Worm (Caenorhabditis elegans) whole organism, early embryonic: Measurements from ENCODE around the gene cyn-17.

Experiments used
- B0310.2 ChIP-seq: sonication (generic microtip); optimal IDR thresholded peaks from 2 replicates; lab custom pipeline; 2016; ENCODE audit warnings: mild to moderate bottlenecking, missing genetic modification characterization, missing compliant biosample characterization
- F13C5.2 ChIP-seq: sonication (generic microtip); optimal IDR thresholded peaks from 2 replicates; lab custom pipeline; 2017; ENCODE audit warnings: mild to moderate bottlenecking, missing genetic modification characterization, inconsistent platforms, missing compliant biosample characterization
- aly-1 ChIP-seq: sonication (generic microtip); optimal IDR thresholded peaks from 2 replicates; lab custom pipeline; 2016; ENCODE audit warnings: missing genetic modification characterization, missing compliant biosample characterization
- ama-1 ChIP-seq: fragments of 150-350 bp; optimal IDR thresholded peaks from 2 replicates; lab custom pipeline; 2014
- ceh-13 ChIP-seq: fragments of 200-800 bp; sonication (Bioruptor generic); optimal IDR thresholded peaks from 2 replicates; lab custom pipeline; 2018; ENCODE audit warnings: mild to moderate bottlenecking, missing genetic modification characterization, missing compliant biosample characterization
- ceh-36 ChIP-seq: sonication (generic microtip); optimal IDR thresholded peaks from 2 replicates; lab custom pipeline; 2016; ENCODE audit warnings: missing genetic modification characterization, inconsistent platforms, missing compliant biosample characterization
- ets-7 ChIP-seq: sonication (generic microtip); optimal IDR thresholded peaks from 2 replicates; lab custom pipeline; 2016; ENCODE audit warnings: missing genotype, missing genetic modification characterization, missing compliant biosample characterization
- flt-1 ChIP-seq: fragments of 200-800 bp; sonication (Bioruptor generic); IDR thresholded peaks from 2 replicates; pipeline ENCODE4 v1.3.6; 2022; ENCODE audit warnings: missing genetic modification characterization, missing compliant biosample characterization
- hmbx-1 ChIP-seq: sonication (generic microtip); optimal IDR thresholded peaks from 2 replicates; lab custom pipeline; 2016; ENCODE audit warnings: mild to moderate bottlenecking, missing genetic modification characterization, missing compliant biosample characterization
- hmg-4 ChIP-seq: fragments of 200-800 bp; sonication (Bioruptor generic); optimal IDR thresholded peaks from 2 replicates; lab custom pipeline; 2018; ENCODE audit warnings: mild to moderate bottlenecking, missing genetic modification characterization, missing compliant biosample characterization
- hnd-1 ChIP-seq: sonication (generic microtip); optimal IDR thresholded peaks from 2 replicates; lab custom pipeline; 2016; ENCODE audit warnings: missing genetic modification characterization, missing compliant biosample characterization
- pes-1 ChIP-seq: fragments of 200-800 bp; sonication (Bioruptor generic); IDR thresholded peaks from 2 replicates; pipeline ENCODE4 v1.3.6; 2022; ENCODE audit warnings: missing genetic modification reagents, missing genetic modification characterization, missing compliant biosample characterization
- scrt-1 ChIP-seq: fragments of 200-800 bp; sonication (Bioruptor generic); IDR thresholded peaks from 2 replicates; pipeline ENCODE4 v1.3.6; 2022; ENCODE audit warnings: missing genetic modification characterization, missing compliant biosample characterization
- sea-1 ChIP-seq: fragments of 200-800 bp; sonication (Bioruptor generic); conservative IDR thresholded peaks from 2 replicates; pipeline ENCODE4 v1.3.6; 2022; ENCODE audit warnings: missing genetic modification characterization, missing compliant biosample characterization
- tbx-11 ChIP-seq: fragments of 200-800 bp; sonication (Bioruptor generic); IDR thresholded peaks from 2 replicates; pipeline ENCODE4 v1.3.6; 2022; ENCODE audit warnings: missing genetic modification characterization, missing compliant biosample characterization
- tbx-37 ChIP-seq: fragments of 200-800 bp; sonication (Bioruptor generic); conservative IDR thresholded peaks from 2 replicates; pipeline ENCODE4 v1.3.6; 2022; ENCODE audit warnings: missing genetic modification reagents, missing genetic modification characterization, missing compliant biosample characterization
- tra-4 ChIP-seq: sonication (generic microtip); optimal IDR thresholded peaks from 2 replicates; lab custom pipeline; 2017; ENCODE audit warnings: missing genetic modification characterization, missing compliant biosample characterization

The cyn-17 gene

DNA sequence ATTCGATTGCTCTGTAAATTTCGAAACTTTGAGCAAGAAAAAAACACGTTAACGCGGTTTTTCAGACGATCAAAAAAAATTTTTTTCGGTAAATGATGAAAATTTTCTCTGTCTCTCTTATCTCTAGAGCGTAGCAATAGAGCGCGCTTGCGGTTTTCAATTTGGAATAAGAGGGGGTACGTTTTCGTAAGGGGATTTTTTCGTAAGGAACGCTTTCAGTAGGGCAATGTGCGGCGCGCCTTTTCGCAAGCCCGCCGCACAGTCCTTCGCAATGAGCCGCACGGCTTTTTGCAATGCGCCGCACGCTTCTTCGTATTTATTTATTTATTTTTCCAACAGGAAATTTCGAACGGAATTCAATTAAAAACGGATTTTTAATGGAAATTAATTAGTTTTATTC lies 22.5 kb upstream of the cyn-17 start, which contains the start of gene F44E7.4:
Gene F44E7.4, minus strand, starts transcription at position 13 of the 400 bp plus-strand sequence.
- TF ChIP-seq tbx-11 (peak; percentile 82), scrt-1 (GFP tag; lab: Robert Waterston, UW) (peak; percentile 82), pes-1 (peak; percentile 87), tbx-37 (GFP tag; lab: Robert Waterston, UW) (peak; percentile 73), sea-1 (GFP tag; lab: Robert Waterston, UW) (peak; percentile 84), flt-1 (GFP tag; lab: Robert Waterston, UW) (peak; percentile 77)

DNA sequence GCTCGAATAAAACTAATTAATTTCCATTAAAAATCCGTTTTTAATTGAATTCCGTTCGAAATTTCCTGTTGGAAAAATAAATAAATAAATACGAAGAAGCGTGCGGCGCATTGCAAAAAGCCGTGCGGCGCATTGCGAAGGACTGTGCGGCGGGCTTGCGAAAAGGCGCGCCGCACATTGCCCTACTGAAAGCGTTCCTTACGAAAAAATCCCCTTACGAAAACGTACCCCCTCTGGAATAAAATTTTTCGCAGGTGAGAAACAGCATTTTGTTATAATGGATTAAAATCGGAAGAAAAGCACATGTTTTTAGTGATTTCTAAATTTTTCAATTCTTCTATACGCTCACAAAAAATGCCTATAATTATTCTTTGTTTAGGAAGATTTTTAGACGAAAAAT lies 21.3 kb upstream of the cyn-17 start:
- peak; percentile 73 for TF ChIP-seq pes-1
- TF ChIP-seq sea-1 (GFP tag; lab: Robert Waterston, UW), result peak; percentile 61; the same call in 1 of the 2 replicates

DNA sequence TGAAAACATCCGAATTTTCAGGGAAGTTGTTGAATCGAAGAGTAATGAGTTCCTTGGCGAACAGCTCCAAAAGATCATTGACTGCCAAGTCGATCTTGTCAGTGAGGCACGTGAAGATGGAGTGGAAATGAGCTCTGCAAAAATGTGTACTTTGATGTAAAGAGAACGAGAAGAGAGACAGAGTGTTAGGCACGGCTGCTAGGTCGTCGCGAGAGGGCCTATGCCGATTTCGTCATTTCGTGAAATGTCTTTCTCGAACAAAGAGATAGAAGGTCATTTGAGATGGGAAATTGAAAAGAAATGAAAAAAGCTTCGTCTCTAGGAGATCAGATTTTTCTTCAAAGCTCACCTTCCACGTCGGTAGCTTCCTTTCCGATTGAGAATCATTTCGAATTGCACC lies 19.5 kb upstream of the cyn-17 start:
- TF ChIP-seq ama-1 (lab: Kevin White, UChicago) (no peak), F13C5.2 (tag; lab: Kevin White, UChicago) (no peak), pes-1 (no peak), tbx-37 (GFP tag; lab: Robert Waterston, UW) (no peak), hnd-1 (tag; lab: Kevin White, UChicago) (no peak), scrt-1 (GFP tag; lab: Robert Waterston, UW) (no peak), sea-1 (GFP tag; lab: Robert Waterston, UW) (no peak), ets-7 (no peak), tra-4 (tag; lab: Kevin White, UChicago) (no peak), hmg-4 (GFP tag; lab: Kevin White, UChicago) (no peak), B0310.2 (tag; lab: Kevin White, UChicago) (no peak), flt-1 (GFP tag; lab: Robert Waterston, UW) (no peak), hmbx-1 (tag; lab: Kevin White, UChicago) (no peak)

DNA sequence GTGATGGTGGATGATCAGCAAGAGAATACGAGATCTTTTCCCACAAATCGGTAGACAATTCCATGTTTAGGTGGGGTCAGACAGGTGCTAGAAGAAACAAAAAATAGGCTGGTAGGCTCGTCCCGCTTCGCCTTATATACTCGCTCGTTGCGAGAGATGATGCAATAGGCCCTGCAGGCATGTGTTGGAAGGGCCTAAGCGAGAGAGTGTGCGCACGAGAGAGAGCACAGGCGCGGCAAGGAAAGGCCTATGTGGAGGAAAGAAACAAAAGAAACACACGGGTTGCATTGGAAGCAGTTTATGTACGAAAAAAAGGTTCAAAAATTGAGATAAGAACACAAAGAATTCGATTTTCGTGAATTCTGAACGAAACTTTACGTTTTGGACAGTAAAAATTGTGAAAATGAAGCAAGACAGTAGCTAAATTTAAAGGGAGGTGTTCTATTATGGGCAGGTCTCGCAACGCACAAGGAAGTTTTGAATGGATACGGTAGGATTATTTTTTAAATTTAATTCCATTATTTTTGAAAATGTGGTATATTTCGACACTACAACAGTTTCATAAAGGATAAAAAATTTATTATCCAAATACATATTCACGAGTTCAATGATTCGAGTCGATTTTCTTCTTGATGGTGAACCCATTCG lies 18.6 kb upstream of the cyn-17 start, which contains the start of gene F44E7.5:
Gene F44E7.5, minus strand, starts transcription at position 210 of the 648 bp plus-strand sequence.
- TF ChIP-seq ets-7, result no peak
- TF ChIP-seq ceh-36 (tag; lab: Kevin White, UChicago), result no peak
- no peak for TF ChIP-seq ceh-13
- no peak for TF ChIP-seq ama-1 (lab: Kevin White, UChicago)
- TF ChIP-seq B0310.2 (tag; lab: Kevin White, UChicago), result no peak

DNA sequence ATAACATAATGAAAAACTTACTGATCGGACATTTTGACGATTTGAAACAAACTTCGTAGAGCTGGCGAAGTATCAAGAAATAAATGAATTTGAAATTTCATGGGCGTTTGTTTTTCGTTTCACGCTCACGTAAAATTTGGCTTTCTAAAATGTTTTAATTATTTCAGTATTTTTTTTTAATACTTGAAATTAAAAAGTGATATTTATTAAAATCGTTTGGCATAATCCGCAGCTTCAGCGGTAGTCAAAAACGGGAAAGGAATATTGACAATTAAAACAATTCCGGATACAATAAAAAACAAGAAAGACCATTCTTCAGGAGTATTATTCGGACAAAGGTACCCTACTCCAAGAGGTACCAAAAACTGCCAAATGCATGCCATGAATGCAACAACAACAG lies 16.8 kb upstream of the cyn-17 start, which contains the start of gene fbxa-183:
Gene fbxa-183, minus strand, starts transcription at position 101 of the 400 bp plus-strand sequence.
- TF ChIP-seq ceh-13 (no peak), pes-1 (no peak), hnd-1 (tag; lab: Kevin White, UChicago) (no peak), tbx-37 (GFP tag; lab: Robert Waterston, UW) (no peak), scrt-1 (GFP tag; lab: Robert Waterston, UW) (no peak), tra-4 (tag; lab: Kevin White, UChicago) (no peak), ama-1 (lab: Kevin White, UChicago) (no peak), flt-1 (GFP tag; lab: Robert Waterston, UW) (no peak), ceh-36 (tag; lab: Kevin White, UChicago) (no peak), F13C5.2 (tag; lab: Kevin White, UChicago) (no peak), aly-1 (no peak), B0310.2 (tag; lab: Kevin White, UChicago) (no peak), tbx-11 (no peak), hmg-4 (GFP tag; lab: Kevin White, UChicago) (no peak), sea-1 (GFP tag; lab: Robert Waterston, UW) (no peak), ets-7 (no peak)

DNA sequence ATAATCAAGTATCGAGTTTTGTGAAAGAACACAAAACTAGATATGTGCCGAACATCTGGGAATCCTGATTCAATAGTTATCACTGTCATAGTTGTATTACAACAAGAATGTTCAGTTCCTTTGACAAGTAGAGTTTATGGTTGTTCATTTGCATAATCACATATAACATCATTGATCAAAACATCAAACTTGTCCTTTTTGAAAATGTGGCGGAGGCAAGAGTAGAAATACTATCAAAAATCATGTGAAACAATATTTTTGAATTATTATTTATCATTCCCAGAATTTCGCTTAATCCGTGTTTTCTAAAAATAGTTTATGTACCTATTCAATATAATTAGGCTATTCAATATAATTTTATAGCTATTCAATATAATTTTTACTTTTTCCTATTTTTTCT lies 14.1 kb upstream of the cyn-17 start, which contains the start of gene F44E7.7:
Gene F44E7.7, minus strand, starts transcription at position 101 of the 400 bp plus-strand sequence.
- TF ChIP-seq hmbx-1 (tag; lab: Kevin White, UChicago) (no peak), tra-4 (tag; lab: Kevin White, UChicago) (no peak), scrt-1 (GFP tag; lab: Robert Waterston, UW) (no peak), flt-1 (GFP tag; lab: Robert Waterston, UW) (no peak), ceh-36 (tag; lab: Kevin White, UChicago) (no peak), tbx-37 (GFP tag; lab: Robert Waterston, UW) (no peak), tbx-11 (no peak), ceh-13 (no peak), aly-1 (no peak), B0310.2 (tag; lab: Kevin White, UChicago) (no peak), hmg-4 (GFP tag; lab: Kevin White, UChicago) (no peak), ets-7 (no peak), hnd-1 (tag; lab: Kevin White, UChicago) (no peak), pes-1 (no peak), sea-1 (GFP tag; lab: Robert Waterston, UW) (no peak), ama-1 (lab: Kevin White, UChicago) (no peak), F13C5.2 (tag; lab: Kevin White, UChicago) (no peak)

DNA sequence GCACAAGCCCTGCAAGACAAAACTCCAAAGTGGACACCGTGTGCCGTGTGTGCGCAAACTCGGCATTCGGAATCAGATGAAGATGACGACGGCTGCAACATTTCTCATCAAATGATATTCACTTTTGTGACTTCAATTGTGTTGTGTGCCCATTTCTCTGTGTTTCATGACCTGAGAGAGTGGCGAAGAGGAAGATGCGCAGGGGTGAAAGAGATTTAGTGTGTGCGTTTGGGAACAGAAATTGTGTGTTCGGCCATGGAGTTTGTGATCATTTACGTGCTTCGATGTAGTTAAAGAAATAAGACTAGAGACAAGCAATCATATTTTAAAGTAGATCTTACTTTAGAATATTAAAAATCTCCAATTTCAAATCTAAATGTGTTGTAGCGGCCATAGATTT lies 10.8 kb upstream of the cyn-17 start:
- TF ChIP-seq pes-1, result no peak
- TF ChIP-seq tra-4 (tag; lab: Kevin White, UChicago), result no peak
- TF ChIP-seq aly-1, result no peak
